Worm (Caenorhabditis elegans) whole organism, L1 larva: Measurements from ENCODE around the gene F20D12.12.

Experiments used
- C04F5.9 ChIP-seq: sonication (generic microtip); optimal IDR thresholded peaks from 2 replicates; lab custom pipeline; 2016; ENCODE audit warnings: missing genetic modification characterization, missing compliant biosample characterization
- F16B12.6 ChIP-seq: fragments of 150-350 bp; optimal IDR thresholded peaks from 2 replicates; lab custom pipeline; 2014; ENCODE audit warnings: missing biosample characterization, missing genetic modification characterization
- aha-1 ChIP-seq: fragments of 150-350 bp; optimal IDR thresholded peaks from 2 replicates; lab custom pipeline; 2014; ENCODE audit warnings: missing biosample characterization, missing genetic modification characterization
- alr-1 ChIP-seq: fragments of 200-800 bp; sonication (Bioruptor generic); optimal IDR thresholded peaks from 2 replicates; lab custom pipeline; 2018; ENCODE audit warnings: borderline replicate concordance, mild to moderate bottlenecking, missing genetic modification characterization, missing compliant biosample characterization
- ceh-8 ChIP-seq: fragments of 200-800 bp; sonication (Bioruptor generic); optimal IDR thresholded peaks from 2 replicates; lab custom pipeline; 2018; ENCODE audit warnings: mild to moderate bottlenecking, missing genetic modification characterization, moderate library complexity, missing compliant biosample characterization
- ceh-82 ChIP-seq, 3 experiments: fragments of 150-350 bp in 1 of 3; sonication (generic microtip) in 2 of 3; optimal IDR thresholded peaks; 2 replicates each; lab custom pipeline; 2014 to 2017; ENCODE audit warnings: missing biosample characterization in 3 of 3, missing genetic modification characterization in 3 of 3
- ceh-88 ChIP-seq: fragments of 200-800 bp; sonication (Bioruptor generic); IDR thresholded peaks from 2 replicates; pipeline ENCODE4 v1.3.6; 2022; ENCODE audit warnings: missing genetic modification characterization, missing compliant biosample characterization
- ceh-90 ChIP-seq: sonication (generic microtip); optimal IDR thresholded peaks from 2 replicates; lab custom pipeline; 2016; ENCODE audit warnings: missing genetic modification characterization, missing compliant biosample characterization
- ces-1 ChIP-seq: fragments of 150-350 bp; optimal IDR thresholded peaks from 2 replicates; lab custom pipeline; 2014; ENCODE audit warnings: missing biosample characterization, missing genetic modification reagents, missing genetic modification characterization
- dpl-1 ChIP-seq, 3 experiments: fragments of 150-350 bp in 2 of 3; sonication (generic microtip) in 1 of 3; optimal IDR thresholded peaks; 2 replicates each; lab custom pipeline; 2014 to 2017; ENCODE audit warnings: missing biosample characterization in 3 of 3, missing genetic modification characterization in 3 of 3, missing genetic modification reagents in 3 of 3
- dsc-1 ChIP-seq: sonication (generic microtip); optimal IDR thresholded peaks from 2 replicates; lab custom pipeline; 2016; ENCODE audit warnings: mild to moderate bottlenecking, missing genetic modification characterization, missing compliant biosample characterization
- efl-1 ChIP-seq, 4 experiments: fragments of 150-350 bp; optimal IDR thresholded peaks in 3 of 4; peaks in 1 of 4; 1 replicate in 1 of 4; 2 replicates in 3 of 4; lab custom pipeline; 2014; ENCODE audit warnings: missing biosample characterization in 2 of 4, missing genetic modification characterization in 2 of 4, missing genetic modification reagents in 2 of 4
- egl-27 ChIP-seq, 2 experiments: fragments of 150-350 bp in 1 of 2; sonication (generic microtip); optimal IDR thresholded peaks; 3 replicates each; lab custom pipeline; 2017 to 2018; ENCODE audit warnings: missing biosample characterization in 2 of 2, missing genetic modification characterization in 2 of 2, missing genetic modification reagents in 2 of 2
- elt-2 ChIP-seq: sonication (generic microtip); optimal IDR thresholded peaks from 2 replicates; lab custom pipeline; 2016; ENCODE audit warnings: missing genetic modification characterization, mild to moderate bottlenecking, inconsistent platforms, missing compliant biosample characterization, missing genetic modification reagents
- ets-5 ChIP-seq: fragments of 200-800 bp; sonication (Bioruptor generic); IDR thresholded peaks from 2 replicates; pipeline ENCODE4 v1.3.6; 2022; ENCODE audit warnings: missing genetic modification characterization, missing compliant biosample characterization
- fkh-8 ChIP-seq: sonication (generic microtip); optimal IDR thresholded peaks from 2 replicates; lab custom pipeline; 2016; ENCODE audit warnings: mild to moderate bottlenecking, missing genetic modification characterization, missing compliant biosample characterization
- hlh-17 ChIP-seq: fragments of 200-800 bp; sonication (Bioruptor generic); optimal IDR thresholded peaks from 2 replicates; lab custom pipeline; 2018; ENCODE audit warnings: missing genetic modification characterization, mild to moderate bottlenecking, missing compliant biosample characterization, moderate library complexity, borderline replicate concordance
- hlh-4 ChIP-seq: sonication (generic microtip); optimal IDR thresholded peaks from 2 replicates; lab custom pipeline; 2016; ENCODE audit warnings: mild to moderate bottlenecking, missing genetic modification characterization, missing compliant biosample characterization
- jun-1 ChIP-seq: fragments of 150-350 bp; optimal IDR thresholded peaks from 2 replicates; lab custom pipeline; 2014; ENCODE audit warnings: missing biosample characterization, missing genetic modification reagents, missing genetic modification characterization
- lin-13 ChIP-seq: fragments of 150-350 bp; optimal IDR thresholded peaks from 2 replicates; lab custom pipeline; 2014; ENCODE audit warnings: missing biosample characterization, missing genetic modification reagents, missing genetic modification characterization
- lin-14 ChIP-seq: fragments of 200-800 bp; sonication (Bioruptor generic); optimal IDR thresholded peaks from 2 replicates; lab custom pipeline; 2018; ENCODE audit warnings: mild to moderate bottlenecking, missing genetic modification characterization, moderate library complexity, missing compliant biosample characterization
- lir-3 ChIP-seq: sonication (generic microtip); optimal IDR thresholded peaks from 2 replicates; lab custom pipeline; 2016; ENCODE audit warnings: mild to moderate bottlenecking, missing genetic modification characterization, moderate library complexity, missing compliant biosample characterization; ENCODE audit not compliant: poor library complexity
- lsy-2 ChIP-seq, 2 experiments: fragments of 150-350 bp; optimal IDR thresholded peaks; 2 replicates each; lab custom pipeline; 2014; ENCODE audit warnings: missing biosample characterization in 2 of 2, missing genetic modification characterization in 2 of 2
- mab-9 ChIP-seq: fragments of 200-800 bp; sonication (Bioruptor generic); IDR thresholded peaks from 2 replicates; pipeline ENCODE4 v1.3.6; 2022; ENCODE audit warnings: missing genetic modification reagents, missing genetic modification characterization, missing compliant biosample characterization
- mef-2 ChIP-seq: fragments of 150-350 bp; optimal IDR thresholded peaks from 2 replicates; lab custom pipeline; 2014; ENCODE audit warnings: missing biosample characterization, missing genetic modification characterization
- nhr-19 ChIP-seq: fragments of 200-800 bp; sonication (Bioruptor generic); conservative IDR thresholded peaks from 2 replicates; pipeline ENCODE4 v1.3.6; 2022; ENCODE audit warnings: missing genetic modification characterization, missing compliant biosample characterization
- nhr-237 ChIP-seq: fragments of 150-350 bp; optimal IDR thresholded peaks from 2 replicates; lab custom pipeline; 2014; ENCODE audit warnings: missing biosample characterization, missing genetic modification characterization
- nhr-71 ChIP-seq: sonication (generic microtip); optimal IDR thresholded peaks from 2 replicates; lab custom pipeline; 2016; ENCODE audit warnings: mild to moderate bottlenecking, missing genetic modification characterization, moderate library complexity, missing compliant biosample characterization
- nhr-77 ChIP-seq: fragments of 150-350 bp; optimal IDR thresholded peaks from 2 replicates; lab custom pipeline; 2014; ENCODE audit warnings: missing biosample characterization, missing genetic modification characterization
- nhr-85 ChIP-seq: sonication (generic microtip); peaks from one replicate; lab custom pipeline; 2016; ENCODE audit warnings: missing genetic modification characterization, inconsistent platforms, missing compliant biosample characterization
- pag-3 ChIP-seq: sonication (generic microtip); optimal IDR thresholded peaks from 2 replicates; lab custom pipeline; 2017; ENCODE audit warnings: missing genetic modification characterization, mild to moderate bottlenecking, missing compliant biosample characterization, antibody characterized with exemption, borderline replicate concordance; ENCODE audit not compliant: insufficient read depth
- pqm-1 ChIP-seq: sonication (generic microtip); optimal IDR thresholded peaks from 3 replicates; lab custom pipeline; 2017; ENCODE audit warnings: missing biosample characterization, missing genetic modification characterization
- rnt-1 ChIP-seq: sonication (generic microtip); optimal IDR thresholded peaks from 2 replicates; lab custom pipeline; 2016; ENCODE audit warnings: mild to moderate bottlenecking, missing genetic modification characterization, moderate library complexity, missing compliant biosample characterization
- snpc-4 ChIP-seq: fragments of 150-350 bp; optimal IDR thresholded peaks from 2 replicates; lab custom pipeline; 2014; ENCODE audit warnings: missing biosample characterization, missing genetic modification characterization
- sptf-1 ChIP-seq: fragments of 150-350 bp; optimal IDR thresholded peaks from 2 replicates; lab custom pipeline; 2014; ENCODE audit warnings: missing biosample characterization, missing genetic modification characterization
- swsn-7 ChIP-seq: sonication (generic microtip); optimal IDR thresholded peaks from 2 replicates; lab custom pipeline; 2016; ENCODE audit warnings: missing genetic modification characterization, missing compliant biosample characterization
- unc-30 ChIP-seq: sonication (generic microtip); optimal IDR thresholded peaks from 2 replicates; lab custom pipeline; 2017; ENCODE audit warnings: missing biosample characterization, missing genetic modification characterization
- unc-62 ChIP-seq: fragments of 150-350 bp; optimal IDR thresholded peaks from 2 replicates; lab custom pipeline; 2014; ENCODE audit warnings: missing biosample characterization, missing genetic modification reagents, missing genetic modification characterization
- unc-98 ChIP-seq: fragments of 200-800 bp; sonication (Bioruptor generic); IDR thresholded peaks from 2 replicates; pipeline ENCODE4 v1.3.6; 2022; ENCODE audit warnings: missing genetic modification characterization, missing compliant biosample characterization
- vab-15 ChIP-seq: sonication (generic microtip); optimal IDR thresholded peaks from 2 replicates; lab custom pipeline; 2017; ENCODE audit warnings: missing genotype, mild to moderate bottlenecking, missing genetic modification characterization, missing compliant biosample characterization
- xbp-1 ChIP-seq: sonication (generic microtip); optimal IDR thresholded peaks from 2 replicates; lab custom pipeline; 2016; ENCODE audit warnings: missing genetic modification characterization, missing compliant biosample characterization
- zag-1 ChIP-seq: fragments of 150-350 bp; optimal IDR thresholded peaks from 2 replicates; lab custom pipeline; 2014; ENCODE audit warnings: missing biosample characterization, missing genetic modification characterization
- ztf-11 ChIP-seq, 2 experiments: sonication (generic microtip); optimal IDR thresholded peaks; 2 replicates each; lab custom pipeline; 2016 to 2017; ENCODE audit warnings: missing genetic modification characterization in 2 of 2, missing biosample characterization in 1 of 2, missing compliant biosample characterization in 1 of 2
- ztf-4 ChIP-seq: fragments of 150-350 bp; optimal IDR thresholded peaks from 2 replicates; lab custom pipeline; 2014; ENCODE audit warnings: missing biosample characterization, missing genetic modification characterization

The F20D12.12 gene

ce11 chrIV:7903359-7903758, 43.9 kb upstream of the F20D12.12 start, which contains the start of gene C49H3.6 (continued):
- TF ChIP-seq alr-1 (tag; lab: Kevin White, UChicago) (no peak), lsy-2 (tag; optimal IDR thresholded peaks at IDR 0.05; lab: Kevin White, UChicago) (peak in 1 of 2 experiments; percentile 72), efl-1 (optimal IDR thresholded peaks at IDR 0.05; lab: Kevin White, UChicago) (peak; percentile 24 to 26), efl-1 (GFP tag; optimal IDR thresholded peaks at IDR 0.05 in 1 of 2; lab: Kevin White, UChicago) (no peak), mab-9 (GFP tag; lab: Robert Waterston, UW) (no peak), elt-2 (no peak), ces-1 (GFP tag; lab: Kevin White, UChicago) (no peak), lin-13 (GFP tag; lab: Kevin White, UChicago) (no peak), fkh-8 (tag; lab: Kevin White, UChicago) (peak; percentile 43), jun-1 (tag; lab: Kevin White, UChicago) (no peak), ztf-11 (tag; optimal IDR thresholded peaks at IDR 0.05; lab: Kevin White, UChicago) (no peak), pqm-1 (tag; lab: Kevin White, UChicago) (no peak), sptf-1 (tag; lab: Kevin White, UChicago) (no peak), lir-3 (peak; percentile 3), swsn-7 (tag; lab: Kevin White, UChicago) (peak; percentile 40), zag-1 (tag; lab: Kevin White, UChicago) (no peak), unc-30 (tag; lab: Kevin White, UChicago) (no peak), nhr-71 (tag; lab: Kevin White, UChicago) (peak; percentile 55), pag-3 (tag; lab: Kevin White, UChicago) (no peak), ets-5 (no peak), unc-62 (no peak), nhr-77 (no peak), nhr-237 (no peak), mef-2 (tag; lab: Kevin White, UChicago) (no peak), snpc-4 (tag; lab: Kevin White, UChicago) (no peak), vab-15 (tag; lab: Kevin White, UChicago) (no peak), C04F5.9 (no peak), ceh-90 (no peak), xbp-1 (tag; lab: Kevin White, UChicago) (peak; percentile 5), ceh-82 (tag; optimal IDR thresholded peaks at IDR 0.05; lab: Kevin White, UChicago) (peak in 1 of 3 experiments; percentile 39), egl-27 (tag; optimal IDR thresholded peaks at IDR 0.05; lab: Kevin White, UChicago) (no peak), hlh-17 (GFP tag; lab: Kevin White, UChicago) (no peak), lin-14 (GFP tag; lab: Kevin White, UChicago) (peak; percentile 79), F16B12.6 (tag; lab: Kevin White, UChicago) (peak; percentile 13), nhr-85 (tag; lab: Kevin White, UChicago) (no peak), hlh-4 (tag; lab: Kevin White, UChicago) (no peak), unc-98 (GFP tag; lab: Robert Waterston, UW) (no peak), aha-1 (no peak), dsc-1 (tag; lab: Kevin White, UChicago) (peak; percentile 23), nhr-19 (GFP tag; lab: Robert Waterston, UW) (no peak), ceh-88 (GFP tag; lab: Robert Waterston, UW) (0 out of 2 replicates have a peak, but pooled peaks have one; percentile 24), rnt-1 (tag; lab: Kevin White, UChicago) (peak; percentile 42), dpl-1 (GFP tag; optimal IDR thresholded peaks at IDR 0.05; lab: Kevin White, UChicago) (peak in 1 of 3 experiments; percentile 18), ztf-4 (tag; lab: Kevin White, UChicago) (peak; percentile 5), ceh-8 (GFP tag; lab: Kevin White, UChicago) (no peak)
- TF ChIP-seq, all 84 proteins: peak for 23
